Worm (Caenorhabditis elegans): Measurements from ENCODE around the gene W04G3.12.

The W04G3.12 gene

DNA sequence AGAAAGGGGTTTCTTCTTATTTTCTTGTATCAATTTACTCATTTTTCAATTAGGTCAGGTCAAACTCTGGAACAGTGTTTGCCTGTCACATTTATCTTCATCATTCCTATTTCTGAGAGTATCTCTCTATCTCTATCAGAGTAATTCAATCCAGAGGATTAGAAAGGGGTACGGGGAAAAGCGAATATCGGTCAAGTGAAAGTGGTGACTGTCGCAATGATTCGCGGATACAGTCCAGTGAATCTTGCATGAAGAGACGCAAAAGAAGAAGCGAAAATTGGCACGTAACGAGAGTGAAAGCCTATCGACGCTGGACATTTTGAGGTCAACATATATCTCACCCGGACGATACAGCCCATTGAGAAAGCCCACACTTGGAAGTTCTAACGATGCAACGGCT, 11.8 kb downstream of the W04G3.12 start, which contains the start of gene lpr-4 (continued):
- no peak for TF ChIP-seq nhr-77 (tag; optimal IDR thresholded peaks at IDR 0.05)
- no peak for TF ChIP-seq hif-1 (tag; optimal IDR thresholded peaks at IDR 0.05)
- TF ChIP-seq mes-2 (tag; optimal IDR thresholded peaks at IDR 0.05; ENCODE audit: poor library complexity, severe bottlenecking): no peak
- no peak for TF ChIP-seq lin-38 (GFP tag; IDR thresholded peaks at IDR 0.05)
- TF ChIP-seq mxl-3 (GFP tag; optimal IDR thresholded peaks at IDR 0.05): no peak
- no peak for TF ChIP-seq snpc-1.2 (GFP tag; IDR thresholded peaks at IDR 0.05)
- no peak for TF ChIP-seq dpl-1 (GFP tag; optimal IDR thresholded peaks at IDR 0.05)

DNA sequence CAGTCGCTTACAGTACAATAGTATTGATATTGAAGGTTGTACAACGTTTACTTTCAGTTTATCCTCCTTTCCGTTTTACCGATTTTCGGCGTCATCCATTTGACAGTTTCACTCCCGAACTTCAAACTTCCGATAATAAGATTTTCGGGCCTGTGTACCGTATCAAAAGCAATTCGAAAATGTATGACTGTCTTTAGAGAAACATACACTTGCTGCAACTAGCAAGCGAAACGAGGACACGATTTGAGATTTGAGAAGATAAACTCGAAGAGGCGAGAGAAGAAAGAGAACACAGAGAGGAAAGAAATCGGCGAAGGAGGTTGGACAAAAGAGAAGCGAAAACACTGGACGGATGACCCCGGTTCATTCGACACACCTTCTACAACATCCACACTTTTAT, 14.7 kb downstream of the W04G3.12 start, which contains the start of gene lpr-5:
Gene lpr-5 (plus strand): TSS at position 220 of the 400 bp plus-strand sequence.
- TF ChIP-seq vab-7 (GFP tag; IDR thresholded peaks at IDR 0.05) (no peak), lin-39 (tag; optimal IDR thresholded peaks at IDR 0.05) (no peak), spr-1 (tag; optimal IDR thresholded peaks at IDR 0.05) (no peak), spr-3 (GFP tag; optimal IDR thresholded peaks at IDR 0.05) (no peak), rbr-2 (tag; optimal IDR thresholded peaks at IDR 0.05) (no peak), ctbp-1 (GFP tag; IDR thresholded peaks at IDR 0.05) (no peak), Y5F2A.4 (GFP tag; optimal IDR thresholded peaks at IDR 0.05) (no peak), Y48G9A.11 (GFP tag; IDR thresholded peaks at IDR 0.05) (no peak), pqm-1 (tag; optimal IDR thresholded peaks at IDR 0.05) (no peak)

- peak; percentile 4 for TF ChIP-seq mxl-3 (GFP tag; optimal IDR thresholded peaks at IDR 0.05)
- TF ChIP-seq ceh-20 (GFP tag; IDR thresholded peaks at IDR 0.05): no peak
- TF ChIP-seq jun-1 (tag; optimal IDR thresholded peaks at IDR 0.05): no peak
- TF ChIP-seq aha-1 (tag): no peak
- no peak for TF ChIP-seq ces-1 (GFP tag; optimal IDR thresholded peaks at IDR 0.05)
- no peak for TF ChIP-seq daf-12 (tag; optimal IDR thresholded peaks at IDR 0.05)
- TF ChIP-seq tag-97 (GFP tag; IDR thresholded peaks at IDR 0.05): no peak
- TF ChIP-seq duxl-1 (tag; optimal IDR thresholded peaks at IDR 0.05; ENCODE audit: poor library complexity): no peak
- TF ChIP-seq lim-7 (GFP tag; IDR thresholded peaks at IDR 0.05): no peak
- no peak for TF ChIP-seq lir-3 (tag; optimal IDR thresholded peaks at IDR 0.05)
- no peak for TF ChIP-seq ctbp-1 (GFP tag; IDR thresholded peaks at IDR 0.05)
- TF ChIP-seq tra-1 (GFP tag; IDR thresholded peaks at IDR 0.05): no peak
- no peak for TF ChIP-seq unc-130 (GFP tag; optimal IDR thresholded peaks at IDR 0.05)
- no peak for TF ChIP-seq nhr-102 (tag; optimal IDR thresholded peaks at IDR 0.05)
- peak; percentile 1 for TF ChIP-seq hlh-30 (tag; optimal IDR thresholded peaks at IDR 0.05; ENCODE audit: insufficient read depth)
- TF ChIP-seq Y5F2A.4 (GFP tag; optimal IDR thresholded peaks at IDR 0.05): no peak
- peak; percentile 31 for TF ChIP-seq nhr-28 (tag; optimal IDR thresholded peaks at IDR 0.05)
- TF ChIP-seq ceh-62 (tag; optimal IDR thresholded peaks at IDR 0.05): no peak
- no peak for TF ChIP-seq dmd-6 (GFP tag; IDR thresholded peaks at IDR 0.05)
- TF ChIP-seq ceh-28 (tag; optimal IDR thresholded peaks at IDR 0.05): no peak
- TF ChIP-seq fos-1 (tag; optimal IDR thresholded peaks at IDR 0.05): no peak
- TF ChIP-seq nhr-111 (GFP tag; optimal IDR thresholded peaks at IDR 0.05): no peak
- TF ChIP-seq mdt-29 (GFP tag; IDR thresholded peaks at IDR 0.05): no peak
- TF ChIP-seq aly-2 (tag; optimal IDR thresholded peaks at IDR 0.05): no peak
- TF ChIP-seq ZK546.5 (tag; optimal IDR thresholded peaks at IDR 0.05): no peak
Measured at ce11 chrX:11060940-11061339, 15.7 kb downstream of the W04G3.12 start.

DNA sequence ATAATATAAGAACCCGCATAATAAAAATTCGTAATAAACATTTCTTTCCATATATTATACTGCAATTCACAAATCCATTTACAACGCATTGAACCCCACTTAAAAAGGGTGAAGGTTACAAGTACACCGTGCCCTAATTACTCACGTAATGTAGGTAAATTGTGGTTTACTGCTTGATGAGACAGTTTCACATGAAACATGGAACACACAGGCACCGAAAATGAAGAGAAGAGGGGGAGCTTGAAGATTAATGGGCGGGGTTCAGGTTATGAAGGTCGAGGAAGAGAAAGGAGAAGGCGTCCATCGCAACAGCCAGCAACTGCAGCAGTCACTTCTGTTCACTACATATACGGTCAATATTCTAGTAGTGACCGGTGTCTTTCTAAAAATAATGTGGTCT, 16.9 kb downstream of the W04G3.12 start, which contains the start of gene lpr-6:
Gene lpr-6 (plus strand): TSS at position 251 of the 400 bp plus-strand sequence.
- TF ChIP-seq ceh-32 (tag; optimal IDR thresholded peaks at IDR 0.05; ENCODE audit: poor library complexity) (no peak), T26A8.4 (GFP tag; IDR thresholded peaks at IDR 0.05) (peak; percentile 35; the same call in 1 of the 2 replicates), tag-97 (GFP tag; IDR thresholded peaks at IDR 0.05) (0 out of 2 replicates have a peak, but pooled peaks have one; percentile 17), Y75B8A.6 (GFP tag; IDR thresholded peaks at IDR 0.05) (no peak), hlh-11 (tag; optimal IDR thresholded peaks at IDR 0.05) (peak; percentile 22), nhr-102 (tag; optimal IDR thresholded peaks at IDR 0.05) (peak; percentile 18), R02D3.7 (tag; optimal IDR thresholded peaks at IDR 0.05) (no peak), cey-2 (tag; optimal IDR thresholded peaks at IDR 0.05; ENCODE audit: borderline replicate concordance, insufficient read depth) (no peak), nhr-48 (tag; optimal IDR thresholded peaks at IDR 0.05) (no peak), duxl-1 (tag; optimal IDR thresholded peaks at IDR 0.05; ENCODE audit: poor library complexity) (peak; percentile 58)
